Worm (Caenorhabditis elegans): ENCODE results near the gene aman-2.

The aman-2 gene

ce11 chrV:11896322-11896898 lies 36.6 kb downstream of the aman-2 start:
- TF ChIP-seq K11D2.4 (GFP tag; IDR thresholded peaks at IDR 0.05) (no peak), B0336.3 (GFP tag; IDR thresholded peaks at IDR 0.05) (peak; percentile 43; the same call in 1 of the 2 replicates), nfya-1 (tag; optimal IDR thresholded peaks at IDR 0.05; ENCODE audit: borderline replicate concordance, insufficient read depth) (no peak), pbrm-1 (GFP tag; IDR thresholded peaks at IDR 0.05) (no peak), ets-4 (GFP tag; optimal IDR thresholded peaks at IDR 0.05) (no peak), lin-40 (tag; optimal IDR thresholded peaks at IDR 0.05) (no peak), unc-62 (GFP tag; optimal IDR thresholded peaks at IDR 0.05) (no peak), F57A8.1 (GFP tag; optimal IDR thresholded peaks at IDR 0.05) (no peak), ceh-40 (GFP tag; IDR thresholded peaks at IDR 0.05) (no peak), chd-7 (tag; optimal IDR thresholded peaks at IDR 0.05) (no peak), Y67H2A.10 (GFP tag; conservative IDR thresholded peaks at IDR 0.05) (no peak), F52B5.7 (tag; optimal IDR thresholded peaks at IDR 0.05) (no peak), nfyb-1 (GFP tag; IDR thresholded peaks at IDR 0.05) (no peak), dox-1 (GFP tag; IDR thresholded peaks at IDR 0.05) (peak; percentile 74; the same call in 1 of the 2 replicates), B0035.1 (tag; optimal IDR thresholded peaks at IDR 0.05) (no peak), F23B12.7 (tag; optimal IDR thresholded peaks at IDR 0.05; ENCODE audit: insufficient read depth) (no peak), rcor-1 (GFP tag; IDR thresholded peaks at IDR 0.05) (no peak), ceh-79 (tag; optimal IDR thresholded peaks at IDR 0.05) (no peak), fkh-3 (tag; optimal IDR thresholded peaks at IDR 0.05) (no peak), lir-1 (GFP tag; conservative IDR thresholded peaks at IDR 0.05) (no peak), mel-28 (tag; optimal IDR thresholded peaks at IDR 0.05; ENCODE audit: borderline replicate concordance) (no peak), rpc-1 (optimal IDR thresholded peaks at IDR 0.05) (no peak), rpc-1 (tag; optimal IDR thresholded peaks at IDR 0.05) (no peak), efl-1 (GFP tag; optimal IDR thresholded peaks at IDR 0.05) (peak; percentile 91), bed-2 (GFP tag; IDR thresholded peaks at IDR 0.05) (0 out of 2 replicates have a peak, but pooled peaks have one; percentile 14), mcd-1 (GFP tag; IDR thresholded peaks at IDR 0.05) (peak; percentile 48; the same call in 1 of the 2 replicates), bed-1 (GFP tag; IDR thresholded peaks at IDR 0.05) (no peak), madf-8 (GFP tag; conservative IDR thresholded peaks at IDR 0.05) (peak; percentile 76), snpc-3.4 (tag; optimal IDR thresholded peaks at IDR 0.05) (peak; percentile 36), T07F8.4 (tag; optimal IDR thresholded peaks at IDR 0.05) (no peak), egrh-3 (GFP tag; IDR thresholded peaks at IDR 0.05) (no peak; the same call in 1 of the 2 replicates), Y53F4B.3 (GFP tag; IDR thresholded peaks at IDR 0.05) (no peak), ceh-27 (GFP tag; optimal IDR thresholded peaks at IDR 0.05) (peak; percentile 9), dpl-1 (GFP tag; optimal IDR thresholded peaks at IDR 0.05) (peak; percentile 52), F22D6.2 (tag; optimal IDR thresholded peaks at IDR 0.05) (no peak), ztf-22 (GFP tag; optimal IDR thresholded peaks at IDR 0.05) (no peak), nfya-2 (GFP tag; IDR thresholded peaks at IDR 0.05) (no peak), Y79H2A.3 (GFP tag; conservative IDR thresholded peaks at IDR 0.05) (no peak), hlh-26 (GFP tag; conservative IDR thresholded peaks at IDR 0.05) (no peak), nhr-27 (tag; optimal IDR thresholded peaks at IDR 0.05) (no peak), xnd-1 (tag; optimal IDR thresholded peaks at IDR 0.05) (peak; percentile 53), aptf-3 (GFP tag; IDR thresholded peaks at IDR 0.05) (no peak), hmg-1.2 (GFP tag; IDR thresholded peaks at IDR 0.05) (peak; percentile 40), ekl-4 (GFP tag; IDR thresholded peaks at IDR 0.05) (no peak), lin-35 (GFP tag; optimal IDR thresholded peaks at IDR 0.05) (peak in 1 of 3 experiments; percentile 32), ztf-3 (GFP tag; optimal IDR thresholded peaks at IDR 0.05) (no peak), Y53G8AR.9 (GFP tag; conservative IDR thresholded peaks at IDR 0.05) (no peak), nhr-179 (tag; optimal IDR thresholded peaks at IDR 0.05) (no peak), tbp1 (GFP tag; optimal IDR thresholded peaks at IDR 0.05) (no peak)
